Fruit fly (Drosophila melanogaster) whole organism, embryonic: ENCODE data around the gene CG42302.

Source experiments
- Abd-B ChIP-seq: fragments of 200-800 bp; sonication (Bioruptor generic); optimal IDR thresholded peaks from 2 replicates; lab custom pipeline; 2018; ENCODE audit warnings: missing biosample characterization, mild to moderate bottlenecking, missing genetic modification characterization, moderate library complexity
- Bteb2 ChIP-seq: fragments of 200-800 bp; sonication (Bioruptor generic); optimal IDR thresholded peaks from 2 replicates; lab custom pipeline; 2016; ENCODE audit warnings: missing biosample characterization, missing genetic modification characterization
- CG10979 ChIP-seq: fragments of 200-800 bp; sonication (Bioruptor generic); optimal IDR thresholded peaks from 2 replicates; lab custom pipeline; 2018; ENCODE audit warnings: missing biosample characterization, mild to moderate bottlenecking, missing genetic modification characterization, moderate library complexity
- CG11093 ChIP-seq: fragments of 200-800 bp; sonication (Bioruptor generic); IDR thresholded peaks from 3 replicates; pipeline ENCODE4 v1.3.6; 2022; ENCODE audit warnings: missing biosample characterization, missing genetic modification characterization
- CG11456 ChIP-seq: fragments of 200-800 bp; sonication (Bioruptor generic); IDR thresholded peaks from 3 replicates; pipeline ENCODE4 v1.3.6; 2022; ENCODE audit warnings: missing biosample characterization, missing genetic modification characterization
- CG11723 ChIP-seq: fragments of 200-800 bp; sonication (Bioruptor generic); optimal IDR thresholded peaks from 2 replicates; lab custom pipeline; 2017; ENCODE audit warnings: missing biosample characterization, mild to moderate bottlenecking, missing genetic modification characterization
- CG12155 ChIP-seq: fragments of 200-800 bp; sonication (Bioruptor generic); optimal IDR thresholded peaks from 3 replicates; lab custom pipeline; 2016; ENCODE audit warnings: missing biosample characterization, missing genetic modification characterization
- CG14050 ChIP-seq: fragments of 200-800 bp; sonication (Bioruptor generic); IDR thresholded peaks from 3 replicates; pipeline ENCODE4 v1.3.6; 2022; ENCODE audit warnings: missing biosample characterization, missing genetic modification characterization
- CG15479 ChIP-seq: fragments of 200-800 bp; sonication (Bioruptor generic); optimal IDR thresholded peaks from 3 replicates; lab custom pipeline; 2019; ENCODE audit warnings: missing biosample characterization, mild to moderate bottlenecking, missing genetic modification characterization, moderate library complexity
- CG17912 ChIP-seq: fragments of 200-800 bp; sonication (Bioruptor generic); optimal IDR thresholded peaks from 2 replicates; lab custom pipeline; 2018; ENCODE audit warnings: missing biosample characterization, mild to moderate bottlenecking, missing genetic modification characterization
- CG1832 ChIP-seq: fragments of 200-800 bp; sonication (Bioruptor generic); optimal IDR thresholded peaks from 2 replicates; lab custom pipeline; 2017; ENCODE audit warnings: missing biosample characterization, mild to moderate bottlenecking, missing genetic modification characterization, inconsistent platforms
- CG34224 ChIP-seq: fragments of 200-800 bp; sonication (Bioruptor generic); IDR thresholded peaks from 3 replicates; pipeline ENCODE4 v1.3.6; 2022; ENCODE audit warnings: missing biosample characterization, missing genetic modification characterization; ENCODE audit not compliant: partially characterized antibody
- CG7987 ChIP-seq: fragments of 200-800 bp; sonication (Bioruptor generic); optimal IDR thresholded peaks from 2 replicates; lab custom pipeline; 2018; ENCODE audit warnings: missing biosample characterization, mild to moderate bottlenecking, missing genetic modification characterization, moderate library complexity
- CG8089 ChIP-seq: fragments of 200-800 bp; sonication (Bioruptor generic); optimal IDR thresholded peaks from 3 replicates; lab custom pipeline; 2016; ENCODE audit warnings: missing biosample characterization, missing genetic modification characterization
- CG8290 ChIP-seq, 3 experiments: fragments of 200-800 bp; sonication (Bioruptor generic); optimal IDR thresholded peaks; 2 replicates each; lab custom pipeline; 2016 to 2019; ENCODE audit warnings: missing biosample characterization in 3 of 3, missing genetic modification characterization in 3 of 3, mild to moderate bottlenecking in 2 of 3, moderate library complexity in 1 of 3
- Dfd ChIP-seq, 2 experiments: fragments of >200 bp; optimal IDR thresholded peaks; 2 replicates each; lab custom pipeline; 2017; ENCODE audit warnings: missing biosample characterization in 2 of 2, missing genetic modification characterization in 2 of 2
- Drgx ChIP-seq: fragments of 200-800 bp; sonication (Bioruptor generic); IDR thresholded peaks from 2 replicates; pipeline ENCODE4 v1.3.6; 2022; ENCODE audit warnings: missing biosample characterization, missing genetic modification characterization
- Eip74EF ChIP-seq, 2 experiments: fragments of 200-800 bp in 1 of 2; fragments of >200 bp in 1 of 2; sonication (Bioruptor generic) in 1 of 2; optimal IDR thresholded peaks; 2 replicates each; lab custom pipeline; 2017 to 2019; ENCODE audit warnings: missing biosample characterization in 2 of 2, missing genetic modification characterization in 2 of 2, mild to moderate bottlenecking in 1 of 2, moderate library complexity in 1 of 2
- HLH3B ChIP-seq: fragments of 200-800 bp; sonication (Bioruptor generic); IDR thresholded peaks from 2 replicates; pipeline ENCODE4 v1.3.6; 2022; ENCODE audit warnings: missing biosample characterization, missing genetic modification characterization
- Hr39 ChIP-seq: fragments of >200 bp; optimal IDR thresholded peaks from 2 replicates; lab custom pipeline; 2017
- MTF-1 ChIP-seq: fragments of 200-800 bp; sonication (Bioruptor generic); optimal IDR thresholded peaks from 2 replicates; lab custom pipeline; 2018; ENCODE audit warnings: missing biosample characterization, mild to moderate bottlenecking, missing genetic modification characterization, borderline replicate concordance
- Med ChIP-seq: fragments of 200-800 bp; sonication (Bioruptor generic); peaks from one replicate; lab custom pipeline; 2016; ENCODE audit warnings: missing biosample characterization, missing genetic modification characterization, mild to moderate bottlenecking, inconsistent platforms, moderate library complexity
- Mes4 ChIP-seq: fragments of 200-800 bp; sonication (Bioruptor generic); optimal IDR thresholded peaks from 2 replicates; lab custom pipeline; 2016; ENCODE audit warnings: missing biosample characterization, missing genetic modification characterization
- Optix ChIP-seq: fragments of 200-800 bp; sonication (Bioruptor generic); IDR thresholded peaks from 3 replicates; pipeline ENCODE4 v1.3.6; 2022; ENCODE audit warnings: missing biosample characterization, missing genetic modification characterization
- Ptx1 ChIP-seq: fragments of 200-800 bp; sonication (Bioruptor generic); IDR thresholded peaks from 2 replicates; pipeline ENCODE4 v1.3.6; 2022; ENCODE audit warnings: missing biosample characterization, missing genetic modification characterization
- Sox102F ChIP-seq: fragments of 200-800 bp; sonication (Bioruptor generic); optimal IDR thresholded peaks from 2 replicates; lab custom pipeline; 2018; ENCODE audit warnings: missing biosample characterization, mild to moderate bottlenecking, missing genetic modification characterization, moderate library complexity
- Spps ChIP-seq: fragments of 200-800 bp; sonication (Bioruptor generic); optimal IDR thresholded peaks from 2 replicates; lab custom pipeline; 2018; ENCODE audit warnings: missing biosample characterization, mild to moderate bottlenecking, missing genetic modification characterization
- Sry-δ ChIP-seq: fragments of 200-800 bp; sonication (Bioruptor generic); optimal IDR thresholded peaks from 2 replicates; lab custom pipeline; 2016; ENCODE audit warnings: missing biosample characterization, missing genetic modification characterization
- ac ChIP-seq: fragments of 200-800 bp; sonication (Bioruptor generic); optimal IDR thresholded peaks from 3 replicates; lab custom pipeline; 2017; ENCODE audit warnings: missing biosample characterization, mild to moderate bottlenecking, missing genetic modification characterization
- ato ChIP-seq: fragments of 200-800 bp; sonication (Bioruptor generic); IDR thresholded peaks from 2 replicates; pipeline ENCODE4 v1.3.6; 2022; ENCODE audit warnings: missing biosample characterization, missing genetic modification characterization; ENCODE audit not compliant: partially characterized antibody
- bcd ChIP-seq: fragments of 200-800 bp; sonication (Bioruptor generic); optimal IDR thresholded peaks from 2 replicates; lab custom pipeline; 2017; ENCODE audit warnings: missing biosample characterization, mild to moderate bottlenecking, missing genetic modification characterization
- bsh ChIP-seq, 2 experiments: fragments of 200-800 bp; sonication (Bioruptor generic); optimal IDR thresholded peaks; 2 replicates each; lab custom pipeline; 2017 to 2018; ENCODE audit warnings: mild to moderate bottlenecking in 2 of 2, missing biosample characterization in 2 of 2, missing genetic modification characterization in 2 of 2, moderate library complexity in 1 of 2
- cad ChIP-seq: fragments of >200 bp; optimal IDR thresholded peaks from 2 replicates; lab custom pipeline; 2017; ENCODE audit warnings: missing biosample characterization, missing genetic modification characterization
- cas ChIP-seq: fragments of 200-800 bp; sonication (Bioruptor generic); IDR thresholded peaks from 2 replicates; pipeline ENCODE4 v1.3.6; 2022; ENCODE audit warnings: missing biosample characterization, missing genetic modification characterization
- chif ChIP-seq, 2 experiments: fragments of 200-800 bp; sonication (Bioruptor generic); optimal IDR thresholded peaks; 3 replicates each; lab custom pipeline; 2016; ENCODE audit warnings: missing biosample characterization in 2 of 2, missing genetic modification characterization in 2 of 2
- emc ChIP-seq: fragments of 200-800 bp; sonication (Bioruptor generic); optimal IDR thresholded peaks from 2 replicates; lab custom pipeline; 2016; ENCODE audit warnings: missing biosample characterization, missing genetic modification characterization
- en ChIP-seq: fragments of 200-800 bp; sonication (Bioruptor generic); optimal IDR thresholded peaks from 2 replicates; lab custom pipeline; 2016; ENCODE audit warnings: missing biosample characterization, missing genetic modification characterization
- fd64A ChIP-seq: fragments of 200-800 bp; sonication (Bioruptor generic); optimal IDR thresholded peaks from 3 replicates; lab custom pipeline; 2018; ENCODE audit warnings: missing biosample characterization, mild to moderate bottlenecking, missing genetic modification characterization
- fd96Cb ChIP-seq: fragments of 200-800 bp; sonication (Bioruptor generic); optimal IDR thresholded peaks from 2 replicates; lab custom pipeline; 2018; ENCODE audit warnings: missing biosample characterization, mild to moderate bottlenecking, missing genetic modification characterization, moderate library complexity
- gcm ChIP-seq: fragments of 200-800 bp; sonication (Bioruptor generic); optimal IDR thresholded peaks from 2 replicates; lab custom pipeline; 2019; ENCODE audit warnings: missing biosample characterization, mild to moderate bottlenecking, missing genetic modification characterization, moderate library complexity
- h ChIP-seq: fragments of >200 bp; optimal IDR thresholded peaks from 2 replicates; lab custom pipeline; 2017
- klu ChIP-seq: fragments of 200-800 bp; sonication (Bioruptor generic); IDR thresholded peaks from 2 replicates; pipeline ENCODE4 v1.3.6; 2022; ENCODE audit warnings: missing biosample characterization, missing genetic modification characterization
- peb ChIP-seq: fragments of 200-800 bp; sonication (Bioruptor generic); IDR thresholded peaks from 2 replicates; pipeline ENCODE4 v1.3.6; 2022; ENCODE audit warnings: missing biosample characterization, missing genetic modification characterization
- pfk ChIP-seq: fragments of 200-800 bp; sonication (Bioruptor generic); optimal IDR thresholded peaks from 2 replicates; lab custom pipeline; 2018; ENCODE audit warnings: missing biosample characterization, mild to moderate bottlenecking, missing genetic modification characterization, moderate library complexity
- phol ChIP-seq: fragments of 200-800 bp; sonication (Bioruptor generic); optimal IDR thresholded peaks from 3 replicates; lab custom pipeline; 2018; ENCODE audit warnings: missing biosample characterization, mild to moderate bottlenecking, missing genetic modification characterization, moderate library complexity
- prd ChIP-seq, 3 experiments: fragments of >200 bp in 2 of 3; fragments of 200-800 bp in 1 of 3; sonication (Bioruptor generic) in 1 of 3; optimal IDR thresholded peaks in 2 of 3; IDR thresholded peaks in 1 of 3; 2 replicates in 2 of 3; 3 replicates in 1 of 3; pipeline versions ENCODE4 v1.3.6 to Lab custom; 2017 to 2022; ENCODE audit warnings: missing biosample characterization in 1 of 3, missing genetic modification characterization in 1 of 3
- pum ChIP-seq: fragments of 200-800 bp; sonication (Bioruptor generic); optimal IDR thresholded peaks from 2 replicates; lab custom pipeline; 2016; ENCODE audit warnings: missing biosample characterization, missing genetic modification characterization
- ranshi ChIP-seq: fragments of 200-800 bp; sonication (Bioruptor generic); IDR thresholded peaks from 2 replicates; pipeline ENCODE4 v1.3.6; 2022; ENCODE audit warnings: missing biosample characterization, missing genetic modification characterization
- sd ChIP-seq: fragments of 200-800 bp; sonication (Bioruptor generic); optimal IDR thresholded peaks from 3 replicates; lab custom pipeline; 2018; ENCODE audit warnings: missing biosample characterization, mild to moderate bottlenecking, missing genetic modification characterization, moderate library complexity
- tio ChIP-seq: fragments of 200-800 bp; sonication (Bioruptor generic); optimal IDR thresholded peaks from 2 replicates; lab custom pipeline; 2017; ENCODE audit warnings: missing biosample characterization, missing genetic modification characterization, inconsistent platforms
- unc-4 ChIP-seq: fragments of 200-800 bp; sonication (Bioruptor generic); IDR thresholded peaks from 2 replicates; pipeline ENCODE4 v1.3.6; 2022; ENCODE audit warnings: missing biosample characterization, missing genetic modification characterization; ENCODE audit not compliant: partially characterized antibody

The CG42302 gene

DNA sequence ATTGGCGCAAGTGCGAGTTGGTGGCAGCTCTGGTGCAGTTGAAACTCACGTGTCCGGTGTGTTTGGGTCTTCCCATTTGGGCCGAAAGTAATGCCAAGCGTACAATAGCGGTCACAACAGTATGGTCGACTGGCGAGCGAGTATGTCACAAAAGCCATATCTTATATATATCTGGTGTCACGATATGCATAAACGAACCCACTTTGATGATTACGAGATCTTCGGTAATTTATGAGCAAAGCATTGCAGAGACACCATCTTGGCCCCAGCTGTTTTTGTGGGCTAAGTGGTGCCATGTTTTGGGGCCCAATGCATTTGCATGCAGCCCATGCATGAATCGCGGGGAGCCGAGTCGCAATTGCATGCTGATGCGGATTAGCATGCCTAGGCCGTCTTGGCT lies 46.6 kb downstream of the CG42302 start (continued):
- TF ChIP-seq Med (GFP tag; lab: Kevin White, UChicago) (peak; percentile 60), Eip74EF (GFP tag; optimal IDR thresholded peaks at IDR 0.05; lab: Kevin White, UChicago) (no peak), pfk (GFP tag; lab: Kevin White, UChicago) (no peak), CG1832 (GFP tag; lab: Kevin White, UChicago) (no peak), CG11723 (GFP tag; lab: Kevin White, UChicago) (no peak), Ptx1 (GFP tag; lab: Robert Waterston, UW) (peak; percentile 18; the same call in 1 of the 2 replicates), Spps (tag; lab: Kevin White, UChicago) (no peak), fd96Cb (tag; lab: Kevin White, UChicago) (peak; percentile 13), tio (GFP tag; lab: Kevin White, UChicago) (no peak), bsh (GFP tag; optimal IDR thresholded peaks at IDR 0.05; lab: Kevin White, UChicago) (peak in 1 of 2 experiments; percentile 24), CG8089 (GFP tag; lab: Kevin White, UChicago) (no peak), en (GFP tag; lab: Kevin White, UChicago) (no peak), cas (GFP tag; lab: Robert Waterston, UW) (no peak), Mes4 (no peak), Sox102F (GFP tag; lab: Kevin White, UChicago) (peak; percentile 54), MTF-1 (GFP tag; lab: Kevin White, UChicago) (no peak), klu (no peak), unc-4 (GFP tag; lab: Robert Waterston, UW) (no peak), CG15479 (GFP tag; lab: Kevin White, UChicago) (no peak), pum (GFP tag; lab: Kevin White, UChicago) (no peak), HLH3B (GFP tag; lab: Robert Waterston, UW) (0 out of 2 replicates have a peak, but pooled peaks have one; percentile 10), CG14050 (GFP tag; lab: Robert Waterston, UW) (no peak), peb (GFP tag; lab: Robert Waterston, UW) (no peak), gcm (no peak), CG17912 (GFP tag; lab: Kevin White, UChicago) (no peak), h (lab: Kevin White, UChicago) (no peak), Abd-B (GFP tag; lab: Kevin White, UChicago) (no peak), Dfd (GFP tag; optimal IDR thresholded peaks at IDR 0.05; lab: Kevin White, UChicago) (no peak), CG34224 (GFP tag; lab: Robert Waterston, UW) (no peak), CG11093 (no peak), phol (no peak), sd (tag; lab: Kevin White, UChicago) (no peak), Hr39 (no peak), Sry-δ (GFP tag; lab: Kevin White, UChicago) (no peak), fd64A (GFP tag; lab: Kevin White, UChicago) (no peak), Optix (GFP tag; lab: Robert Waterston, UW) (no peak), CG10979 (tag; lab: Kevin White, UChicago) (no peak), ranshi (GFP tag; lab: Robert Waterston, UW) (no peak), bcd (no peak), CG11456 (no peak), Bteb2 (GFP tag; lab: Kevin White, UChicago) (no peak), ato (GFP tag; lab: Robert Waterston, UW) (no peak), prd (optimal IDR thresholded peaks at IDR 0.05; lab: Kevin White, UChicago) (no peak), prd (GFP tag; IDR thresholded peaks at IDR 0.05; lab: Robert Waterston, UW) (no peak), CG8290 (GFP tag; optimal IDR thresholded peaks at IDR 0.05; lab: Kevin White, UChicago) (no peak), CG8290 (tag; optimal IDR thresholded peaks at IDR 0.05; lab: Kevin White, UChicago) (peak in 1 of 2 experiments; percentile 13), chif (GFP tag; optimal IDR thresholded peaks at IDR 0.05; lab: Kevin White, UChicago) (no peak), CG7987 (no peak), Drgx (GFP tag; lab: Robert Waterston, UW) (peak; percentile 81), cad (GFP tag; lab: Kevin White, UChicago) (no peak), ac (no peak), CG12155 (GFP tag; lab: Kevin White, UChicago) (no peak), emc (GFP tag; lab: Kevin White, UChicago) (no peak)
